Worm (Caenorhabditis elegans) whole organism, late embryonic: ENCODE measurements around the gene F58A6.1.

Experiments used
- T23F11.4 ChIP-seq: fragments of 200-800 bp; sonication (Bioruptor generic); optimal IDR thresholded peaks from 2 replicates; lab custom pipeline; 2018; ENCODE audit warnings: mild to moderate bottlenecking, missing genetic modification characterization, missing compliant biosample characterization
- ceh-19 ChIP-seq: fragments of 200-800 bp; sonication (Bioruptor generic); optimal IDR thresholded peaks from 2 replicates; lab custom pipeline; 2018; ENCODE audit warnings: mild to moderate bottlenecking, missing genetic modification characterization, missing compliant biosample characterization
- dve-1 ChIP-seq: sonication (generic microtip); optimal IDR thresholded peaks from 2 replicates; lab custom pipeline; 2017; ENCODE audit warnings: antibody characterized with exemption, mild to moderate bottlenecking, missing genetic modification characterization, missing compliant biosample characterization
- elt-2 ChIP-seq: sonication (generic microtip); optimal IDR thresholded peaks from 2 replicates; lab custom pipeline; 2016; ENCODE audit warnings: missing genetic modification reagents, missing genetic modification characterization, missing compliant biosample characterization
- fax-1 ChIP-seq: sonication (generic microtip); optimal IDR thresholded peaks from 2 replicates; lab custom pipeline; 2016; ENCODE audit warnings: missing genotype, missing genetic modification characterization, missing compliant biosample characterization
- fkh-10 ChIP-seq: fragments of 150-350 bp; optimal IDR thresholded peaks from 2 replicates; lab custom pipeline; 2014; ENCODE audit warnings: missing biosample characterization, missing genetic modification reagents, missing genetic modification characterization
- nhr-11 ChIP-seq: fragments of 150-350 bp; optimal IDR thresholded peaks from 2 replicates; lab custom pipeline; 2014; ENCODE audit warnings: missing biosample characterization, missing genetic modification characterization
- ref-2 ChIP-seq: sonication (generic microtip); optimal IDR thresholded peaks from 2 replicates; lab custom pipeline; 2016; ENCODE audit warnings: missing genetic modification characterization, missing compliant biosample characterization
- unc-55 ChIP-seq: sonication (generic microtip); optimal IDR thresholded peaks from 2 replicates; lab custom pipeline; 2017; ENCODE audit warnings: missing biosample characterization, missing genetic modification reagents, missing genetic modification characterization

DNA sequence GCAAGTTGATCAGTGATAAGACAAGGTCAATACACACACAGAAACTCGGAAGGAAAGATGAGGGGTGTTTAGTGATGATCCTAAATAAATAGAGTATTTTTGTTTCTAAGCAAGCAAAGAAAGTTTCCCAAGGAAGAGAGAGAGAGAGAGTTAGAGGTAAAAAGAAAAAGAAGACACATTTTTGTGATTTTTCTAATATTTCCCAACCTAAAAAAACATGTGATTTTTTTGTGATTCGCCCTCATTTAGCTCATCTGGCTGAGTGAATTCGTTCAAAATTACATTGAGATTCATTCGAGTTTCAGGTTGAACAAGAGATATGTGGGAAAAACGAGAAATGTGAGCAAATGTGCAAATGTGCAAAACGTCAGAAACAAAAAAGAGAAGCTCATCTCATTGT lies 8.1 kb downstream of the F58A6.1 start, which contains the start of gene srb-16:
- no peak for TF ChIP-seq dve-1 (tag; lab: Kevin White, UChicago)
- no peak for TF ChIP-seq fax-1 (tag; lab: Kevin White, UChicago)
- TF ChIP-seq ref-2, result no peak
- TF ChIP-seq elt-2 (tag; lab: Kevin White, UChicago), result no peak
- TF ChIP-seq T23F11.4 (GFP tag; lab: Kevin White, UChicago), result no peak
- TF ChIP-seq unc-55 (GFP tag; lab: Kevin White, UChicago), result no peak
- TF ChIP-seq ceh-19 (GFP tag; lab: Kevin White, UChicago), result no peak
- TF ChIP-seq fkh-10 (GFP tag; lab: Kevin White, UChicago), result no peak
- TF ChIP-seq nhr-11 (tag; lab: Kevin White, UChicago), result no peak
